Fruit fly (Drosophila melanogaster) Kc167 (cell line): Measurements from ENCODE around the gene CG1607.

Experiments
- Myc ChIP-seq: fragments of >200 bp; optimal IDR thresholded peaks from 2 replicates; lab custom pipeline; 2017; ENCODE audit warnings: missing external identifiers
- Sin3A ChIP-seq: fragments of >200 bp; optimal IDR thresholded peaks from 2 replicates; lab custom pipeline; 2018; ENCODE audit warnings: missing external identifiers
- h ChIP-seq: fragments of >200 bp; optimal IDR thresholded peaks from 3 replicates; lab custom pipeline; 2018; ENCODE audit warnings: missing external identifiers
- insv ChIP-seq: fragments of >200 bp; optimal IDR thresholded peaks from 3 replicates; lab custom pipeline; 2018; ENCODE audit warnings: missing external identifiers
- psq ChIP-seq: fragments of >200 bp; optimal IDR thresholded peaks from 2 replicates; lab custom pipeline; 2017; ENCODE audit warnings: missing external identifiers
- ttk ChIP-seq: sonication (Bioruptor generic); optimal IDR thresholded peaks from 2 replicates; lab custom pipeline; 2017; ENCODE audit warnings: missing external identifiers

Gene CG1607

DNA sequence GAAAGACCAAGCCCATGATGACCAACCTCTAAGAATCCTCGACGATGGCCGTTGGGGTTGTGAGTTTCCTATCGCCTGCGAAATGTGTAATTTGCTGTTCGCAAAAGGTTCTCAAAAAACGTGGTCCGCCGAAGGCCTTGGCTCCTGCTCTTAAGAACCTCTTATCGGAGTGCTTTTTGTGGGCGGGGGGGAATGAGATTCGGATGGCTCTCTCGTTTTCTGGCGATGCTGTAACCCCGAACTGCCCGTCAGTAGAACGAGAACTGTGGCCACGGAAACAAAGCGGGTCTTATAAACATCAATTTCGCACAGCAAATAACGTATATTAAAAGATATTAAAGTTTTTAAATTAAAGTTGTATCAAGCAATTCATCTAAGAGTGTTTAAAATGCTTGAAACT, at the start of gene CG1607:
CG1607 (plus strand) TSS at position 249 of the 400 bp plus-strand sequence.
- TF ChIP-seq insv (lab: Kevin White, UChicago) (no peak), Sin3A (lab: Kevin White, UChicago) (no peak), h (no peak), Myc (lab: Kevin White, UChicago) (no peak), ttk (lab: Kevin White, UChicago) (no peak), psq (no peak)

DNA sequence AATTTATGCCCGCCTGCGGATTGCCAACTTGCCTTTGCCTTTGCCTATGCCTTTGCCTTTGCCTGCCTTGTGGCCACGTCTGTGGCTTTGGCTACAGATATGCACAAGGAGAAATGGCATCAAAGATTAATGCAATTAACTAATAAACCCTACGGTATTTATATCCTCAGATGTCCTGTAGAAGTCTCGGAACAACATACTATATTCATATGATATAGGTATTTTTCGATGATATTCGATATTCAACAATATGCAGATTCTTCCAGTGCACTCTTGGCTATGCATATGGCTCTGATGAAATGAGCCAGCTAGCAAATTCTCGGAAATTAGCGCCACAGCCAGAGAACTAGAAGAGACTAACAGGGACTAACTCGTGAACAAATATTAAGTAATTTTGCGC, 45.6 kb upstream of the CG1607 start:
- no peak for TF ChIP-seq Sin3A (lab: Kevin White, UChicago)
- no peak for TF ChIP-seq psq
- no peak for TF ChIP-seq insv (lab: Kevin White, UChicago)
- TF ChIP-seq h: no peak
- TF ChIP-seq ttk (lab: Kevin White, UChicago): no peak
- TF ChIP-seq Myc (lab: Kevin White, UChicago): no peak

DNA sequence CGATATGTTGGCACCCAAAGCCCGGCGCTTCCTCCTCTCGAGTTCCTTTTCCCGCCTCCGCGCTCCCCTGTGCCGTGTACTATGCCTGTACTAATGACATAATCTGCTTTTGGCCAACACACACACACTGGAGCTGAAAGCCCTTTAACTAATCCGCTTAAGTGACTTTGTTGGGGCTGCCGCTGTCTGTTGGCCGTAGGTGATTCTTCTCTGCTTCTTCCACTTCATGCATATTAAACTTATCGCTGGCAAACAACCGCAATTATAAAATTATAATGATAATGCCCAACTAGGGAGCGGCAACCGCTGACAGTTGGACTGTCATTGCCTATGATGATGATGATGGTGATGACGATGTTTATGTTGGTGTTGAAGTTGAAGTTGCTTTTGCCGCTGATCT, 42.1 kb upstream of the CG1607 start:
- no peak for TF ChIP-seq psq

dm6 chr3R:31340769-31341168, 41.1 kb upstream of the CG1607 start:
- TF ChIP-seq h (no peak), ttk (lab: Kevin White, UChicago) (no peak), insv (lab: Kevin White, UChicago) (no peak), Myc (lab: Kevin White, UChicago) (no peak), Sin3A (lab: Kevin White, UChicago) (no peak), psq (no peak)

dm6 chr3R:31342574-31342973, 39.3 kb upstream of the CG1607 start:
- no peak for TF ChIP-seq Myc (lab: Kevin White, UChicago)
- TF ChIP-seq ttk (lab: Kevin White, UChicago): no peak
- TF ChIP-seq psq: no peak
- no peak for TF ChIP-seq insv (lab: Kevin White, UChicago)
- TF ChIP-seq h: no peak

DNA sequence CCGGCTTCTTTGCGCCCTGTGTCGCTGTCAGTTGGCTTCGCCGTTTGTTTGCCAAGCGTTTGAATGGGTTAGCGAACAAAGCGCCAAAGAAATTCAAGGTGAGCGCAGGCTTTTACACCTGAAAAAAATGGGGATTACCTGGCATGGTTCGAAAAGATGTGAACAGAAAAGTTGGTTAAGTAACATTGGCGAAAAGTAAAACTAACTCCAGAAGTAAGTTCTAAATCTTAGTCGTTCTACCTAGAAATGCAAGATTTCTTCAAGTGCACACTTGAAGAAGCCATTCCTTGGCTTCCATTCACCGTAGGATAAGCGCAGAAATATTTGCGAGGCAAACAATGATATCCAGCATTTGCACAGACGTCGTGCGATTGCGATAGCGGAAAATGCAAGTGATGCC, 36.3 kb upstream of the CG1607 start:
- TF ChIP-seq psq (no peak), insv (lab: Kevin White, UChicago) (no peak), Myc (lab: Kevin White, UChicago) (no peak), Sin3A (lab: Kevin White, UChicago) (no peak), ttk (lab: Kevin White, UChicago) (no peak), h (no peak)

- TF ChIP-seq h (no peak), Sin3A (lab: Kevin White, UChicago) (no peak), psq (no peak), insv (lab: Kevin White, UChicago) (no peak), Myc (lab: Kevin White, UChicago) (no peak), ttk (lab: Kevin White, UChicago) (no peak)
Measured at dm6 chr3R:31346657-31347056, 35.3 kb upstream of the CG1607 start.

- TF ChIP-seq psq (no peak), h (no peak), Myc (lab: Kevin White, UChicago) (no peak), insv (lab: Kevin White, UChicago) (no peak), ttk (lab: Kevin White, UChicago) (no peak), Sin3A (lab: Kevin White, UChicago) (no peak)
Measured at dm6 chr3R:31363615-31364014, 18.3 kb upstream of the CG1607 start.

DNA sequence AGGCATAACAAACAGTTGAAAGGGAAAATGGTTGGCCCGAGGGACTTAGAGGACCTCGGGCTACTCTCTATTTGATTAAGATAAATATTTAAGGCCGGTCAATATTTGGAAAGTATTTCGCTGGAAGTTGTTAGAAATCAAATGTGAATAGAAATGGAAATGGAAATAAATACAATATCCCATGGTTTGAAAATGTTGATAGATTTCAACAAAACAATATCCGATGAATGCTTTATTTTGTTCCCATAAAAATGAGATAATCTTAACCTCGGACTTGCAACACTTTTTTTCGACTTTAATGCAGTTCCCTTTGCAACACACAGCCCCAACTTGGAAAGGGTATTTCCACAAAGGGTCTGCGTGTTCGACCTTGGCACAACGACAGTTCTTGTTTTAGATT, 12.9 kb upstream of the CG1607 start:
- TF ChIP-seq h: no peak
- no peak for TF ChIP-seq insv (lab: Kevin White, UChicago)
- no peak for TF ChIP-seq psq
- no peak for TF ChIP-seq Sin3A (lab: Kevin White, UChicago)
- TF ChIP-seq Myc (lab: Kevin White, UChicago): no peak
- no peak for TF ChIP-seq ttk (lab: Kevin White, UChicago)

DNA sequence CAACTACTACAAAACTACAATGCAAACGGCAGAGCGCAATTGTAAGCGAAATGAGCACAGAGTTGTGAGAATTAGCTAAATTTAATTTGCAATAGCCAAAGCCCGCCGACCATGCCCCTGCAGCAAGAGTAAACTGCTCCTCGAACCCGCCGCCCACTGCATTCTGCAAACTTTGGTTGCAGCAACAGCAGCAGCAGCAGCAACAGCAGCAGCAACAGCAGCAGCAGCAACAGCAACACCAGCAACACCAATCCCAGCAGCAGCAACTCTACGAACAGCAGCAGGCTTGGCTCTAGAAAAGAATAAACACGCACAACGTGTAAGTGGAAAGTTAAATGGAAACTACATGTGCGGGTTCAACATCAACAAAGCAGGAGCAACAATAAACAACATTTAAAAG, 11.7 kb upstream of the CG1607 start:
- no peak for TF ChIP-seq ttk (lab: Kevin White, UChicago)
- no peak for TF ChIP-seq Sin3A (lab: Kevin White, UChicago)
- TF ChIP-seq insv (lab: Kevin White, UChicago): no peak
- TF ChIP-seq psq: no peak
- no peak for TF ChIP-seq h
- TF ChIP-seq Myc (lab: Kevin White, UChicago): no peak

DNA sequence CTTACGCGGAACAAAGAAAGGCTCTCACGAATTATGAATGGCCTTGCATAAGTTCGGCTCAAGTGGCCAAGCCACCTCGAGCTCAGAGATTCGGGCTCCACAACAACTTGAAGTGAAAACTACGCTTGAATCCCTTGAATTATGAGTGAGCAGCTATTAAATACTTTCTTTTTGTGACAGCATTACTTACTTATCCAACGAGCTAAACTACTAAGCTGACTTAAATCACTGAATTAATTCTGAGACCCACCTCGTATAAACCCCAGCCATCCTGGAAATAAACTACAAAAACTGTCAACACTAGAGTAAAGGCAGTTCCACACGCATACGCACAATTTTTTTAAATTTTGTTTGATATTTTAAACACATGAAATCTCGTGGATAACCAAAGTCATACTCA, 9.8 kb upstream of the CG1607 start, which contains the start of gene gskt:
gskt (plus strand) TSS at position 301 of the 400 bp plus-strand sequence.
- TF ChIP-seq h (no peak), Myc (lab: Kevin White, UChicago) (no peak), Sin3A (lab: Kevin White, UChicago) (no peak), insv (lab: Kevin White, UChicago) (no peak), ttk (lab: Kevin White, UChicago) (no peak), psq (no peak)

DNA sequence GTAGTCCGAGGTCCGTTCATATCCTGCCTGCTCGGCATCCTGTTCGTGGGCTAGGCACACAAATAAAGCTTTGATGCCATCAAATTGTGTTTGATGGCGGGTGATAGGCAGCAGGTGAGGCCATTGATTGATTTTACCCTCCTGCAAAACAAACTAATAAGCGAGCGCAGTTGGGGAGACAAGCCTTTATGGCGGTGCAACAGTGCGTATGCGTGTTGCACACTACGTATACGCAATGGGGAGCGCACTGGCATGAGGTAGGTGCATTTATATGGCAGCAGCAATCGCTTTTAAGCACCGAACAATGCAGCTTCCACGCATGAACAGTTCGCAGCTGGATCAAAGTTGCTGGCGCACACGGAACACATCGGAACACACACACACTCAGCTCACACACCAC, 1.4 kb upstream of the CG1607 start:
- TF ChIP-seq psq (no peak), insv (lab: Kevin White, UChicago) (no peak), ttk (lab: Kevin White, UChicago) (no peak), Myc (lab: Kevin White, UChicago) (no peak), Sin3A (lab: Kevin White, UChicago) (no peak)

DNA sequence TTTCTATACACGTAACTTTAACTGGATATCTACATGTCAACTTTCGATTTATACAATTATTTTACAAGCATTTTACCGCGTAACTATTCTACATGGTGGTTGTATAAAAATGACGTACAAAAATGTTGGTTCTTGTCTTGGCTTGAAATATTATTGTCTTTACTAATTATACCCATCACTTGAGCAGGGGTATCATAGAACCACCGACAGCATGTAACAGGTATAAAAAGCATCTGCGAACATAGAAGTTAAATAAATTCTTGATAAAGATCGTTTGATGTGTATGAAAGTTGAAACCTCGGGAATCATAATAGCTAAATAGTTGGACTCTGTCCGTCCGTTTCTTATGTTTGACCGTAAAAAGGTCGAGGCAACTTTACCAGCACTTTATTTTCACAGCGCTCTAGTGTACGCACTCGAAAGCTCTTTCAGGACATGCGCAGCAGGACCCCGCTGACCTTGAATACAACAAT, 657 bp upstream of the CG1607 start:
- no peak for TF ChIP-seq h
- TF ChIP-seq Myc (lab: Kevin White, UChicago): no peak
- no peak for TF ChIP-seq Sin3A (lab: Kevin White, UChicago)
- no peak for TF ChIP-seq psq
- TF ChIP-seq insv (lab: Kevin White, UChicago): no peak
- no peak for TF ChIP-seq ttk (lab: Kevin White, UChicago)
